Worm (Caenorhabditis elegans) whole organism, midembryonic: Measurements from ENCODE around the gene ZC443.4.

Experiments used
- flt-1 ChIP-seq: fragments of 200-800 bp; sonication (Bioruptor generic); IDR thresholded peaks from 2 replicates; pipeline ENCODE4 v1.3.6; 2022; ENCODE audit warnings: missing genetic modification characterization, missing compliant biosample characterization
- klf-2 ChIP-seq: fragments of 200-800 bp; sonication (Bioruptor generic); conservative IDR thresholded peaks from 2 replicates; pipeline ENCODE4 v1.3.6; 2022; ENCODE audit warnings: missing genetic modification reagents, missing genetic modification characterization, missing compliant biosample characterization
- med-1 ChIP-seq: sonication (generic microtip); optimal IDR thresholded peaks from 2 replicates; lab custom pipeline; 2017; ENCODE audit warnings: missing genetic modification characterization, mild to moderate bottlenecking, missing compliant biosample characterization, antibody characterized with exemption, missing genetic modification reagents; ENCODE audit not compliant: insufficient read depth
- ref-1 ChIP-seq: fragments of 200-800 bp; sonication (Bioruptor generic); conservative IDR thresholded peaks from 2 replicates; pipeline ENCODE4 v1.3.6; 2022; ENCODE audit warnings: missing genetic modification reagents, missing genetic modification characterization, missing compliant biosample characterization

ce11 chrV:12819155-12819554 lies 531 bp downstream of the ZC443.4 start:
- TF ChIP-seq flt-1 (GFP tag; lab: Robert Waterston, UW) (no peak), klf-2 (GFP tag; lab: Robert Waterston, UW) (no peak), ref-1 (no peak), med-1 (GFP tag; lab: Kevin White, UChicago) (no peak)
